Worm (Caenorhabditis elegans): ENCODE measurements around the gene lgc-5.

DNA sequence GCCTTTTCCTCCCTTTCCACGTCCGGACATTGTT, 8.7 kb upstream of the lgc-5 start, which contains the start of gene his-31:
- TF ChIP-seq ztf-23 (GFP tag; IDR thresholded peaks at IDR 0.05) (no peak), cog-1 (tag; optimal IDR thresholded peaks at IDR 0.05) (no peak), flt-1 (GFP tag; IDR thresholded peaks at IDR 0.05) (no peak)
